Worm (Caenorhabditis elegans): Measurements from ENCODE around the gene pef-1.
A peak's percentile ranks its signal among the peaks of the same experiment; 100 is the strongest.

pef-1 gene

ce11 chrIII:887874-888299 lies 38.2 kb downstream of the pef-1 start (continued):
- TF ChIP-seq pax-3 (tag; optimal IDR thresholded peaks at IDR 0.05) = peak; percentile 27
- peak; percentile 26 for TF ChIP-seq lin-15B (tag; optimal IDR thresholded peaks at IDR 0.05)
- peak; percentile 85 for TF ChIP-seq snu-23 (GFP tag; optimal IDR thresholded peaks at IDR 0.05)
- TF ChIP-seq lin-35 (GFP tag; optimal IDR thresholded peaks at IDR 0.05) = peak; percentile 49 to 50
- TF ChIP-seq alr-1 (tag; optimal IDR thresholded peaks at IDR 0.05; ENCODE audit: borderline replicate concordance) = no peak
- TF ChIP-seq C04F5.9 (tag; optimal IDR thresholded peaks at IDR 0.05) = no peak
- TF ChIP-seq ceh-8 (GFP tag; optimal IDR thresholded peaks at IDR 0.05) = no peak
- no peak for TF ChIP-seq pag-3 (tag; optimal IDR thresholded peaks at IDR 0.05; ENCODE audit: borderline replicate concordance, insufficient read depth)
- peak; percentile 57 for TF ChIP-seq nhr-19 (GFP tag; conservative IDR thresholded peaks at IDR 0.05)
- peak; percentile 96 for TF ChIP-seq lin-14 (GFP tag; optimal IDR thresholded peaks at IDR 0.05)
- peak; percentile 55 to 69 for TF ChIP-seq mdl-1 (tag; optimal IDR thresholded peaks at IDR 0.05)
- peak; percentile 44 for TF ChIP-seq zag-1 (tag; optimal IDR thresholded peaks at IDR 0.05)
- TF ChIP-seq jun-1 (tag; optimal IDR thresholded peaks at IDR 0.05) = peak; percentile 77
- peak in 2 of 6 experiments; percentile 14 to 52 for TF ChIP-seq elt-3 (tag; optimal IDR thresholded peaks at IDR 0.05)
- no peak for TF ChIP-seq C34B4.2 (tag; optimal IDR thresholded peaks at IDR 0.05)
- no peak for TF ChIP-seq fkh-4 (tag; optimal IDR thresholded peaks at IDR 0.05; ENCODE audit: borderline replicate concordance)
- peak; percentile 62 to 76 for TF ChIP-seq lsy-2 (tag; optimal IDR thresholded peaks at IDR 0.05)
- TF ChIP-seq grh-1 (GFP tag; IDR thresholded peaks at IDR 0.05) = no peak
- peak; percentile 87 for TF ChIP-seq unc-86 (tag; optimal IDR thresholded peaks at IDR 0.05)
- peak; percentile 49 for TF ChIP-seq sox-4 (tag; optimal IDR thresholded peaks at IDR 0.05)
- TF ChIP-seq nhr-90 (tag; optimal IDR thresholded peaks at IDR 0.05; ENCODE audit: poor library complexity) = peak; percentile 47
- TF ChIP-seq mef-2 (tag; optimal IDR thresholded peaks at IDR 0.05) = no peak
- peak; percentile 97 for TF ChIP-seq blmp-1 (tag; optimal IDR thresholded peaks at IDR 0.05)
- TF ChIP-seq lir-3 (tag; optimal IDR thresholded peaks at IDR 0.05; ENCODE audit: poor library complexity) = peak; percentile 40
- peak; percentile 59 for TF ChIP-seq mep-1 (tag; optimal IDR thresholded peaks at IDR 0.05)
- TF ChIP-seq aly-2 (tag; optimal IDR thresholded peaks at IDR 0.05) = peak; percentile 60
- TF ChIP-seq ces-1 (GFP tag; optimal IDR thresholded peaks at IDR 0.05) = no peak
- TF ChIP-seq swsn-7 (tag; optimal IDR thresholded peaks at IDR 0.05) = peak; percentile 86
- no peak for TF ChIP-seq unc-62 (GFP tag; optimal IDR thresholded peaks at IDR 0.05)
- TF ChIP-seq xbp-1 (tag; optimal IDR thresholded peaks at IDR 0.05) = peak; percentile 65
- TF ChIP-seq dsc-1 (tag; optimal IDR thresholded peaks at IDR 0.05) = peak; percentile 49
- no peak for TF ChIP-seq vab-15 (tag; optimal IDR thresholded peaks at IDR 0.05)
- no peak for TF ChIP-seq unc-30 (tag; optimal IDR thresholded peaks at IDR 0.05)
- TF ChIP-seq unc-98 (GFP tag; IDR thresholded peaks at IDR 0.05) = no peak
- peak; percentile 4 for TF ChIP-seq F16B12.6 (tag; optimal IDR thresholded peaks at IDR 0.05)
- peak; percentile 73 for TF ChIP-seq nhr-20 (tag; optimal IDR thresholded peaks at IDR 0.05)
- no peak for TF ChIP-seq nhr-76 (tag; optimal IDR thresholded peaks at IDR 0.05)
- peak; percentile 84 for TF ChIP-seq nhr-85 (tag)
- TF ChIP-seq irx-1 (tag; optimal IDR thresholded peaks at IDR 0.05) = peak; percentile 37
- no peak for TF ChIP-seq nhr-84 (tag; optimal IDR thresholded peaks at IDR 0.05)
- peak; percentile 63 to 74 for TF ChIP-seq efl-1 (optimal IDR thresholded peaks at IDR 0.05)
- TF ChIP-seq efl-1 (GFP tag; optimal IDR thresholded peaks at IDR 0.05 in 1 of 2) = peak; percentile 12 to 93
- peak; percentile 26 for TF ChIP-seq fos-1 (tag; optimal IDR thresholded peaks at IDR 0.05)
- TF ChIP-seq sptf-1 (tag; optimal IDR thresholded peaks at IDR 0.05) = no peak
- no peak for TF ChIP-seq hpl-2 (GFP tag; optimal IDR thresholded peaks at IDR 0.05)
- no peak for TF ChIP-seq elt-2 (tag; optimal IDR thresholded peaks at IDR 0.05)
- TF ChIP-seq nhr-11 (tag; optimal IDR thresholded peaks at IDR 0.05) = peak; percentile 4
- no peak for TF ChIP-seq ceh-90 (tag; optimal IDR thresholded peaks at IDR 0.05)
- no peak for TF ChIP-seq ama-1 (optimal IDR thresholded peaks at IDR 0.05)
- peak; percentile 90 for TF ChIP-seq fkh-10 (GFP tag; optimal IDR thresholded peaks at IDR 0.05)
- no peak for TF ChIP-seq efl-3 (GFP tag; optimal IDR thresholded peaks at IDR 0.05)
- no peak for TF ChIP-seq unc-130 (tag; optimal IDR thresholded peaks at IDR 0.05)
- TF ChIP-seq hlh-4 (tag; optimal IDR thresholded peaks at IDR 0.05) = no peak
